Worm (Caenorhabditis elegans) whole organism, L1 larva: Measurements from ENCODE around the gene nhr-45.

ENCODE experiments used
- aha-1 ChIP-seq: fragments of 150-350 bp; optimal IDR thresholded peaks from 2 replicates; lab custom pipeline; 2014; ENCODE audit warnings: missing biosample characterization, missing genetic modification characterization
- blmp-1 ChIP-seq: fragments of 150-350 bp; optimal IDR thresholded peaks from 2 replicates; lab custom pipeline; 2014; ENCODE audit warnings: missing biosample characterization, missing genetic modification characterization
- ceh-82 ChIP-seq, 3 experiments: fragments of 150-350 bp in 1 of 3; sonication (generic microtip) in 2 of 3; optimal IDR thresholded peaks; 2 replicates each; lab custom pipeline; 2014 to 2017; ENCODE audit warnings: missing biosample characterization in 3 of 3, missing genetic modification characterization in 3 of 3
- egl-27 ChIP-seq, 2 experiments: fragments of 150-350 bp in 1 of 2; sonication (generic microtip); optimal IDR thresholded peaks; 3 replicates each; lab custom pipeline; 2017 to 2018; ENCODE audit warnings: missing biosample characterization in 2 of 2, missing genetic modification characterization in 2 of 2, missing genetic modification reagents in 2 of 2
- elt-2 ChIP-seq: sonication (generic microtip); optimal IDR thresholded peaks from 2 replicates; lab custom pipeline; 2016; ENCODE audit warnings: missing genetic modification characterization, mild to moderate bottlenecking, inconsistent platforms, missing compliant biosample characterization, missing genetic modification reagents
- lsy-2 ChIP-seq, 2 experiments: fragments of 150-350 bp; optimal IDR thresholded peaks; 2 replicates each; lab custom pipeline; 2014; ENCODE audit warnings: missing biosample characterization in 2 of 2, missing genetic modification characterization in 2 of 2
- mep-1 ChIP-seq: fragments of 150-350 bp; optimal IDR thresholded peaks from 2 replicates; lab custom pipeline; 2014; ENCODE audit warnings: missing biosample characterization, missing genetic modification characterization
- snpc-4 ChIP-seq: fragments of 150-350 bp; optimal IDR thresholded peaks from 2 replicates; lab custom pipeline; 2014; ENCODE audit warnings: missing biosample characterization, missing genetic modification characterization
- sox-4 ChIP-seq: sonication (generic microtip); optimal IDR thresholded peaks from 2 replicates; lab custom pipeline; 2016; ENCODE audit warnings: missing genetic modification characterization, missing compliant biosample characterization
- unc-62 ChIP-seq: fragments of 150-350 bp; optimal IDR thresholded peaks from 2 replicates; lab custom pipeline; 2014; ENCODE audit warnings: missing biosample characterization, missing genetic modification reagents, missing genetic modification characterization

- no peak for TF ChIP-seq unc-62 (GFP tag; lab: Kevin White, UChicago)
- no peak for TF ChIP-seq lsy-2 (tag; optimal IDR thresholded peaks at IDR 0.05; lab: Kevin White, UChicago)
- no peak for TF ChIP-seq aha-1
- no peak for TF ChIP-seq snpc-4 (tag; lab: Kevin White, UChicago)
- TF ChIP-seq mep-1: no peak
- TF ChIP-seq blmp-1 (tag; lab: Kevin White, UChicago): no peak
- no peak for TF ChIP-seq elt-2 (tag; lab: Kevin White, UChicago)
- no peak for TF ChIP-seq sox-4 (tag; lab: Kevin White, UChicago)
- TF ChIP-seq ceh-82 (tag; optimal IDR thresholded peaks at IDR 0.05; lab: Kevin White, UChicago): no peak
- no peak for TF ChIP-seq egl-27 (tag; optimal IDR thresholded peaks at IDR 0.05; lab: Kevin White, UChicago)
Measured at ce11 chrX:4628350-4628749, 31.8 kb downstream of the nhr-45 start.
